Worm (Caenorhabditis elegans) whole organism, young adult: Measurements from ENCODE around the gene pho-12.

Source experiments
- mes-4 ChIP-seq: sonication (generic microtip); optimal IDR thresholded peaks from 2 replicates; lab custom pipeline; 2016; ENCODE audit warnings: missing genotype, missing genetic modification characterization, missing compliant biosample characterization
- unc-130 ChIP-seq: sonication (generic microtip); optimal IDR thresholded peaks from 2 replicates; lab custom pipeline; 2016; ENCODE audit warnings: missing genetic modification reagents, missing genetic modification characterization, missing compliant biosample characterization

DNA sequence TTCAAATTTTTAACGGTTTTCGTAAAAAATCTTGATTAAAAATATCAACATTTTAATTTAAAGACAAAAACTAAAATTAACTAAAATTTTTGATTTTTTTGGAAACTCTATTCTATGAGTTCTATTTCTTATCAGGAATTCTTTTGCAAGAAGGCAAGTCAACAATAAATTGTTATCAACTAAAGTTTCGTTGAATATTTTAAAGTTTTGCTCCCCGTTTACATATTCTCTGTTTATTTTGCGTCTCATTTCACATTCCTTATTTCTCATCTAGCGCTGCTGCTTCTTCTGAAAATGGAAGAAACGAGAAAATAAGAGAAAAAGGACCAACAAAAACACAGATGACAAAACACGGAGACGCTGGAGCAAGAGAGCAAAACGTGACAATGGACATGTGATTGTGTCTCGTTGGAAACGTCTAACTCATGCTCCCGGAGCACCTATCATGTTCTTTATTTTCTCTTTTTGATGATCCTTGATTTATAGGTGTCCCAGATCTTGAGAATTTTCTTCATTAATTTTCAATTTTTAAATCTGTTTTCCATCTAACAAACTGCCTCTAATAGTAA, 40.0 kb downstream of the pho-12 start:
- no peak for TF ChIP-seq unc-130 (GFP tag; lab: Kevin White, UChicago)
- no peak for TF ChIP-seq mes-4 (tag; lab: Kevin White, UChicago)
